Worm (Caenorhabditis elegans): ENCODE results near the gene fbxb-79.

Gene fbxb-79

ce11 chrIV:11226545-11226944, 37.2 kb upstream of the fbxb-79 start:
- no peak for TF ChIP-seq nhr-20 (tag; optimal IDR thresholded peaks at IDR 0.05)
- no peak for TF ChIP-seq mep-1 (tag; optimal IDR thresholded peaks at IDR 0.05)
- TF ChIP-seq Y116A8C.19 (tag; optimal IDR thresholded peaks at IDR 0.05; ENCODE audit: borderline replicate concordance) = no peak
- no peak for TF ChIP-seq swsn-7 (tag; optimal IDR thresholded peaks at IDR 0.05)
- TF ChIP-seq sup-37 (GFP tag; optimal IDR thresholded peaks at IDR 0.05) = no peak
- TF ChIP-seq lin-35 (GFP tag; optimal IDR thresholded peaks at IDR 0.05) = no peak
- TF ChIP-seq mab-9 (GFP tag; IDR thresholded peaks at IDR 0.05) = no peak
- no peak for TF ChIP-seq ztf-11 (tag; optimal IDR thresholded peaks at IDR 0.05)
- TF ChIP-seq pax-3 (tag; optimal IDR thresholded peaks at IDR 0.05) = no peak
- no peak for TF ChIP-seq nhr-71 (tag; optimal IDR thresholded peaks at IDR 0.05)

ce11 chrIV:11225206-11225605, 35.9 kb upstream of the fbxb-79 start, which contains the start of gene col-125:
Gene col-125 (plus strand): TSS chrIV:11225506.
- TF ChIP-seq ceh-8 (GFP tag; optimal IDR thresholded peaks at IDR 0.05) (no peak), mdl-1 (tag; optimal IDR thresholded peaks at IDR 0.05) (no peak), efl-1 (optimal IDR thresholded peaks at IDR 0.05) (no peak), efl-1 (GFP tag; optimal IDR thresholded peaks at IDR 0.05 in 1 of 2) (peak in 1 of 2 experiments; percentile 21), tbx-2 (tag; optimal IDR thresholded peaks at IDR 0.05) (no peak), aha-1 (tag; optimal IDR thresholded peaks at IDR 0.05) (no peak), ceh-90 (tag; optimal IDR thresholded peaks at IDR 0.05) (no peak), mef-2 (tag; optimal IDR thresholded peaks at IDR 0.05) (no peak), fos-1 (tag; optimal IDR thresholded peaks at IDR 0.05) (no peak), ama-1 (optimal IDR thresholded peaks at IDR 0.05) (no peak), blmp-1 (tag; optimal IDR thresholded peaks at IDR 0.05) (peak; percentile 29), hlh-4 (tag; optimal IDR thresholded peaks at IDR 0.05) (no peak)

DNA sequence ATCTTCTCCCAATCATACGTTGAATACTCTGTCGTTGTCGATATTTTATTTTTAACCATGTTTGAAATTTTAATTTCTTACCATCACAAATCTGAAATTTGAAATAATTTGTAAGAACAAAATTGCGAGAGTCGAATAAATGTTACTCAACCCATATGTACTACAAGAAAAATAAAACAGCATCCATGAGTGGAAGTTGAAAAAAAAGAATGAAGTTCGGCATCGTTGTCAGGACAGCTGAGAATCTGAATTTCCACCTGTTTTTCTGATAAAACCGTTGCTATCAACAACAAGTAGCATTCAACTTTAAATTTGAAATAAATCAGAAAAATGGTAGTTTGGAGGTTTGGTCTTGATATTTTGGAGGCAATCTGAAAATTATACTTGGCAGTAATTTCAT, 34.6 kb upstream of the fbxb-79 start, which contains the start of gene C29F4.3:
Gene C29F4.3, minus strand, starts transcription at position 101 of the 400 bp plus-strand sequence.
- TF ChIP-seq ces-1 (GFP tag; optimal IDR thresholded peaks at IDR 0.05) = no peak
- no peak for TF ChIP-seq swsn-7 (tag; optimal IDR thresholded peaks at IDR 0.05)
- no peak for TF ChIP-seq pax-3 (tag; optimal IDR thresholded peaks at IDR 0.05)
- TF ChIP-seq hlh-4 (tag; optimal IDR thresholded peaks at IDR 0.05) = no peak
- no peak for TF ChIP-seq efl-1 (optimal IDR thresholded peaks at IDR 0.05)
- no peak for TF ChIP-seq efl-1 (GFP tag; optimal IDR thresholded peaks at IDR 0.05 in 1 of 2)
- no peak for TF ChIP-seq nhr-71 (tag; optimal IDR thresholded peaks at IDR 0.05)
- TF ChIP-seq rnt-1 (tag; optimal IDR thresholded peaks at IDR 0.05) = no peak
- TF ChIP-seq F16B12.6 (tag; optimal IDR thresholded peaks at IDR 0.05) = no peak
- TF ChIP-seq nhr-28 (tag; optimal IDR thresholded peaks at IDR 0.05) = no peak
- TF ChIP-seq dpl-1 (GFP tag; optimal IDR thresholded peaks at IDR 0.05) = no peak
- TF ChIP-seq unc-86 (tag; optimal IDR thresholded peaks at IDR 0.05) = no peak
- TF ChIP-seq ztf-4 (tag; optimal IDR thresholded peaks at IDR 0.05) = no peak
- no peak for TF ChIP-seq grh-1 (GFP tag; IDR thresholded peaks at IDR 0.05)
- TF ChIP-seq nhr-90 (tag; optimal IDR thresholded peaks at IDR 0.05; ENCODE audit: poor library complexity) = no peak
- TF ChIP-seq jun-1 (tag; optimal IDR thresholded peaks at IDR 0.05) = no peak
- no peak for TF ChIP-seq snpc-4 (tag; optimal IDR thresholded peaks at IDR 0.05)
- TF ChIP-seq C04F5.9 (tag; optimal IDR thresholded peaks at IDR 0.05) = no peak
- TF ChIP-seq lin-14 (GFP tag; optimal IDR thresholded peaks at IDR 0.05) = no peak

- no peak for TF ChIP-seq Y116A8C.19 (tag; optimal IDR thresholded peaks at IDR 0.05; ENCODE audit: borderline replicate concordance)
- TF ChIP-seq ztf-4 (tag; optimal IDR thresholded peaks at IDR 0.05) = no peak
- no peak for TF ChIP-seq elt-3 (tag; optimal IDR thresholded peaks at IDR 0.05)
Measured at ce11 chrIV:11218037-11218436, 28.7 kb upstream of the fbxb-79 start, which contains the start of gene zip-6. Gene zip-6 (minus strand): TSS chrIV:11218137.

DNA sequence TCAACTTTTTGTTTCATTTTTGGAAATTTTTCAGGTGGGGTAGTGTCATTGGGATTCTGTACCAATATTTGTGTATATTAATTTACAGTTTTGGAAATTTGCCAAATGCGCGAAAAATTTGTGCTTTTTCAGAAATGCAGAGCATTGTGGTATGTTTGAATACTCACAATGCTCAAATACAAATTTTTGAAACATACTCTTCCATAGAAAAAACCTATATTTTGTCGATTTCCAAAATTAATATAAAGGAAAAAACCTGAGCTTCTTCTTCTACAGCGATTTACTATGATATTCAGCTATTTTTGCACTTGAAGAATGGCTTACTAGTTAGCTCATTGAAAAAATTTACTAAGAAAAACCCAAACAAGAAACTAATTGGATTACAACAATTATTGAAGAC, 23.7 kb upstream of the fbxb-79 start:
- TF ChIP-seq ztf-4 (tag; optimal IDR thresholded peaks at IDR 0.05) (no peak), unc-30 (tag; optimal IDR thresholded peaks at IDR 0.05) (no peak), nhr-77 (tag; optimal IDR thresholded peaks at IDR 0.05) (no peak)
